Fruit fly (Drosophila melanogaster) whole organism, embryonic: Measurements from ENCODE around the gene CG9483.

Source experiments
- Abd-B ChIP-seq: fragments of 200-800 bp; sonication (Bioruptor generic); optimal IDR thresholded peaks from 2 replicates; lab custom pipeline; 2018; ENCODE audit warnings: missing biosample characterization, mild to moderate bottlenecking, missing genetic modification characterization, moderate library complexity
- Aef1 ChIP-seq: fragments of 200-800 bp; sonication (Bioruptor generic); IDR thresholded peaks from 3 replicates; pipeline ENCODE4 v1.3.6; 2022; ENCODE audit warnings: missing biosample characterization, missing genetic modification characterization
- Bdp1 ChIP-seq: fragments of 200-800 bp; sonication (Bioruptor generic); optimal IDR thresholded peaks from 3 replicates; lab custom pipeline; 2016; ENCODE audit warnings: missing biosample characterization, missing genetic modification characterization
- C15 ChIP-seq: fragments of 200-800 bp; sonication (Bioruptor generic); IDR thresholded peaks from 3 replicates; pipeline ENCODE4 v1.3.6; 2022; ENCODE audit warnings: missing biosample characterization, missing genetic modification characterization
- CG10147 ChIP-seq: fragments of 200-800 bp; sonication (Bioruptor generic); optimal IDR thresholded peaks from 2 replicates; lab custom pipeline; 2019; ENCODE audit warnings: missing biosample characterization, mild to moderate bottlenecking, missing genetic modification characterization, moderate library complexity
- CG11085 ChIP-seq: fragments of 200-800 bp; sonication (Bioruptor generic); IDR thresholded peaks from 2 replicates; pipeline ENCODE4 v1.3.6; 2022; ENCODE audit warnings: missing biosample characterization, missing genetic modification characterization
- CG11695 ChIP-seq: fragments of 200-800 bp; sonication (Bioruptor generic); IDR thresholded peaks from 3 replicates; pipeline ENCODE4 v1.3.6; 2022; ENCODE audit warnings: missing biosample characterization, missing genetic modification characterization
- CG14014 ChIP-seq: fragments of 200-800 bp; sonication (Bioruptor generic); IDR thresholded peaks from 2 replicates; pipeline ENCODE4 v1.3.6; 2022; ENCODE audit warnings: missing biosample characterization, missing genetic modification characterization
- CG14860 ChIP-seq: fragments of 200-800 bp; sonication (Bioruptor generic); IDR thresholded peaks from 3 replicates; pipeline ENCODE4 v1.3.6; 2022; ENCODE audit warnings: missing biosample characterization, missing genetic modification characterization; ENCODE audit not compliant: partially characterized antibody
- CG1647 ChIP-seq: fragments of 200-800 bp; sonication (Bioruptor generic); optimal IDR thresholded peaks from 3 replicates; lab custom pipeline; 2016; ENCODE audit warnings: missing biosample characterization, missing genetic modification characterization
- CG17186 ChIP-seq: fragments of 200-800 bp; sonication (Bioruptor generic); optimal IDR thresholded peaks from 3 replicates; lab custom pipeline; 2017; ENCODE audit warnings: missing biosample characterization, missing genetic modification reagents, missing genetic modification characterization
- CG30020 ChIP-seq: fragments of 200-800 bp; optimal IDR thresholded peaks from 2 replicates; lab custom pipeline; 2019; ENCODE audit warnings: missing biosample characterization, mild to moderate bottlenecking, missing genetic modification characterization, moderate library complexity
- CG32772 ChIP-seq: fragments of 200-800 bp; sonication (Bioruptor generic); IDR thresholded peaks from 2 replicates; pipeline ENCODE4 v1.3.6; 2022; ENCODE audit warnings: missing biosample characterization, missing genetic modification characterization
- CG3847 ChIP-seq: fragments of 200-800 bp; sonication (Bioruptor generic); IDR thresholded peaks from 2 replicates; pipeline ENCODE4 v1.3.6; 2022; ENCODE audit warnings: missing biosample characterization, missing genetic modification characterization
- CG4328 ChIP-seq: fragments of 200-800 bp; sonication (Bioruptor generic); optimal IDR thresholded peaks from 3 replicates; lab custom pipeline; 2017; ENCODE audit warnings: missing biosample characterization, missing genetic modification reagents, missing genetic modification characterization
- CG7786 ChIP-seq: fragments of 200-800 bp; sonication (Bioruptor generic); optimal IDR thresholded peaks from 2 replicates; lab custom pipeline; 2016; ENCODE audit warnings: missing biosample characterization, missing genetic modification characterization
- CG7963 ChIP-seq: fragments of 200-800 bp; sonication (Bioruptor generic); IDR thresholded peaks from 3 replicates; pipeline ENCODE4 v1.3.6; 2022; ENCODE audit warnings: missing biosample characterization, missing genetic modification characterization; ENCODE audit not compliant: partially characterized antibody
- CG9797 ChIP-seq: fragments of 200-800 bp; sonication (Bioruptor generic); optimal IDR thresholded peaks from 3 replicates; lab custom pipeline; 2018; ENCODE audit warnings: missing biosample characterization, mild to moderate bottlenecking, missing genetic modification characterization
- ERR ChIP-seq: fragments of 200-800 bp; sonication (Bioruptor generic); optimal IDR thresholded peaks from 2 replicates; lab custom pipeline; 2016; ENCODE audit warnings: missing biosample characterization, missing genetic modification characterization
- Gsc ChIP-seq: fragments of 200-800 bp; sonication (Bioruptor generic); IDR thresholded peaks from 2 replicates; pipeline ENCODE4 v1.3.6; 2022; ENCODE audit warnings: missing biosample characterization, missing genetic modification characterization
- Hmr ChIP-seq: fragments of 200-800 bp; sonication (Bioruptor generic); optimal IDR thresholded peaks from 3 replicates; lab custom pipeline; 2017; ENCODE audit warnings: mild to moderate bottlenecking, missing biosample characterization, missing genetic modification reagents, missing genetic modification characterization
- Med ChIP-seq: fragments of 200-800 bp; sonication (Bioruptor generic); peaks from one replicate; lab custom pipeline; 2016; ENCODE audit warnings: missing biosample characterization, missing genetic modification characterization, mild to moderate bottlenecking, inconsistent platforms, moderate library complexity
- Meics ChIP-seq: fragments of 200-800 bp; sonication (Bioruptor generic); optimal IDR thresholded peaks from 2 replicates; lab custom pipeline; 2017; ENCODE audit warnings: missing biosample characterization, mild to moderate bottlenecking, missing genetic modification characterization
- Nf-YC ChIP-seq: fragments of 200-800 bp; optimal IDR thresholded peaks from 3 replicates; lab custom pipeline; 2019; ENCODE audit warnings: missing biosample characterization, mild to moderate bottlenecking, missing genetic modification characterization, moderate library complexity
- Ptx1 ChIP-seq: fragments of 200-800 bp; sonication (Bioruptor generic); IDR thresholded peaks from 2 replicates; pipeline ENCODE4 v1.3.6; 2022; ENCODE audit warnings: missing biosample characterization, missing genetic modification characterization
- Six4 ChIP-seq: fragments of 200-800 bp; sonication (Bioruptor generic); optimal IDR thresholded peaks from 2 replicates; lab custom pipeline; 2016; ENCODE audit warnings: missing biosample characterization, missing genetic modification characterization
- Ssrp ChIP-seq: fragments of 200-800 bp; sonication (Bioruptor generic); optimal IDR thresholded peaks from 2 replicates; lab custom pipeline; 2018; ENCODE audit warnings: missing biosample characterization, mild to moderate bottlenecking, missing genetic modification characterization, moderate library complexity
- YL-1 ChIP-seq: fragments of 200-800 bp; sonication (Bioruptor generic); optimal IDR thresholded peaks from 3 replicates; lab custom pipeline; 2017; ENCODE audit warnings: missing biosample characterization, mild to moderate bottlenecking, missing genetic modification characterization
- abd-A ChIP-seq: fragments of 200-800 bp; sonication (Bioruptor generic); optimal IDR thresholded peaks from 3 replicates; lab custom pipeline; 2019; ENCODE audit warnings: missing biosample characterization, mild to moderate bottlenecking, missing genetic modification characterization, moderate library complexity
- amos ChIP-seq: fragments of 200-800 bp; sonication (Bioruptor generic); IDR thresholded peaks from 2 replicates; pipeline ENCODE4 v1.3.6; 2022; ENCODE audit warnings: missing biosample characterization, missing genetic modification characterization; ENCODE audit not compliant: partially characterized antibody
- ara ChIP-seq: fragments of 200-800 bp; sonication (Bioruptor generic); IDR thresholded peaks from 2 replicates; pipeline ENCODE4 v1.3.6; 2022; ENCODE audit warnings: missing biosample characterization, missing genetic modification characterization
- ase ChIP-seq: fragments of 200-800 bp; sonication (Bioruptor generic); IDR thresholded peaks from 3 replicates; pipeline ENCODE4 v1.3.6; 2022; ENCODE audit warnings: missing biosample characterization, missing genetic modification characterization
- bigmax ChIP-seq: fragments of 200-800 bp; sonication (Bioruptor generic); optimal IDR thresholded peaks from 2 replicates; lab custom pipeline; 2018; ENCODE audit warnings: missing biosample characterization, mild to moderate bottlenecking, missing genetic modification characterization
- dysf ChIP-seq: fragments of 200-800 bp; sonication (Bioruptor generic); IDR thresholded peaks from 3 replicates; pipeline ENCODE4 v1.3.6; 2022; ENCODE audit warnings: missing biosample characterization, missing genetic modification characterization
- fd102C ChIP-seq: fragments of 200-800 bp; sonication (Bioruptor generic); optimal IDR thresholded peaks from 2 replicates; lab custom pipeline; 2018; ENCODE audit warnings: missing biosample characterization, mild to moderate bottlenecking, missing genetic modification characterization, moderate library complexity
- grn ChIP-seq: fragments of 200-800 bp; sonication (Bioruptor generic); optimal IDR thresholded peaks from 3 replicates; lab custom pipeline; 2017; ENCODE audit warnings: missing biosample characterization, missing genetic modification characterization
- gro ChIP-seq: fragments of 200-800 bp; sonication (Bioruptor generic); optimal IDR thresholded peaks from 2 replicates; lab custom pipeline; 2016; ENCODE audit warnings: missing biosample characterization, missing genetic modification characterization
- gsb-n ChIP-seq: fragments of 200-800 bp; sonication (Bioruptor generic); optimal IDR thresholded peaks from 3 replicates; lab custom pipeline; 2018; ENCODE audit warnings: missing biosample characterization, mild to moderate bottlenecking, missing genetic modification characterization
- ham ChIP-seq: fragments of 200-800 bp; sonication (Bioruptor generic); IDR thresholded peaks from 2 replicates; pipeline ENCODE4 v1.3.6; 2022; ENCODE audit warnings: missing biosample characterization, missing genetic modification characterization
- her ChIP-seq: fragments of 200-800 bp; sonication (Bioruptor generic); optimal IDR thresholded peaks from 2 replicates; lab custom pipeline; 2016; ENCODE audit warnings: missing biosample characterization, missing genetic modification characterization
- kah ChIP-seq: fragments of 200-800 bp; sonication (Bioruptor generic); optimal IDR thresholded peaks from 2 replicates; lab custom pipeline; 2018; ENCODE audit warnings: missing biosample characterization, mild to moderate bottlenecking, missing genetic modification characterization
- nerfin-1 ChIP-seq: fragments of 200-800 bp; sonication (Bioruptor generic); optimal IDR thresholded peaks from 3 replicates; lab custom pipeline; 2019; ENCODE audit warnings: missing biosample characterization, mild to moderate bottlenecking, missing genetic modification characterization, moderate library complexity
- otp ChIP-seq: fragments of 200-800 bp; sonication (Bioruptor generic); IDR thresholded peaks from 3 replicates; pipeline ENCODE4, ENCODE4 v1.3.6; 2022; ENCODE audit warnings: missing biosample characterization, missing genetic modification characterization
- pita ChIP-seq: fragments of 200-800 bp; sonication (Bioruptor generic); optimal IDR thresholded peaks from 2 replicates; lab custom pipeline; 2017; ENCODE audit warnings: missing biosample characterization, mild to moderate bottlenecking, missing genetic modification characterization
- ranshi ChIP-seq: fragments of 200-800 bp; sonication (Bioruptor generic); IDR thresholded peaks from 2 replicates; pipeline ENCODE4 v1.3.6; 2022; ENCODE audit warnings: missing biosample characterization, missing genetic modification characterization
- rib ChIP-seq: fragments of 200-800 bp; sonication (Bioruptor generic); IDR thresholded peaks from 2 replicates; pipeline ENCODE4 v1.3.6; 2022; ENCODE audit warnings: missing biosample characterization, missing genetic modification characterization
- ro ChIP-seq: fragments of 200-800 bp; sonication (Bioruptor generic); IDR thresholded peaks from 2 replicates; pipeline ENCODE4 v1.3.6; 2022; ENCODE audit warnings: missing biosample characterization, missing genetic modification characterization
- sisA ChIP-seq: fragments of 200-800 bp; sonication (Bioruptor generic); IDR thresholded peaks from 2 replicates; pipeline ENCODE4 v1.3.6; 2022; ENCODE audit warnings: missing biosample characterization, missing genetic modification characterization
- sna ChIP-seq: fragments of 200-800 bp; sonication (Bioruptor generic); IDR thresholded peaks from 2 replicates; pipeline ENCODE4 v1.3.6; 2022; ENCODE audit warnings: missing biosample characterization, missing genetic modification characterization; ENCODE audit not compliant: partially characterized antibody
- tap ChIP-seq: fragments of 200-800 bp; optimal IDR thresholded peaks from 3 replicates; lab custom pipeline; 2019; ENCODE audit warnings: missing biosample characterization, mild to moderate bottlenecking, missing genetic modification characterization, moderate library complexity
- tio ChIP-seq: fragments of 200-800 bp; sonication (Bioruptor generic); optimal IDR thresholded peaks from 2 replicates; lab custom pipeline; 2017; ENCODE audit warnings: missing biosample characterization, missing genetic modification characterization, inconsistent platforms
- wek ChIP-seq: fragments of 200-800 bp; sonication (Bioruptor generic); optimal IDR thresholded peaks from 3 replicates; lab custom pipeline; 2018; ENCODE audit warnings: missing biosample characterization, mild to moderate bottlenecking, missing genetic modification characterization, moderate library complexity

The CG9483 gene

DNA sequence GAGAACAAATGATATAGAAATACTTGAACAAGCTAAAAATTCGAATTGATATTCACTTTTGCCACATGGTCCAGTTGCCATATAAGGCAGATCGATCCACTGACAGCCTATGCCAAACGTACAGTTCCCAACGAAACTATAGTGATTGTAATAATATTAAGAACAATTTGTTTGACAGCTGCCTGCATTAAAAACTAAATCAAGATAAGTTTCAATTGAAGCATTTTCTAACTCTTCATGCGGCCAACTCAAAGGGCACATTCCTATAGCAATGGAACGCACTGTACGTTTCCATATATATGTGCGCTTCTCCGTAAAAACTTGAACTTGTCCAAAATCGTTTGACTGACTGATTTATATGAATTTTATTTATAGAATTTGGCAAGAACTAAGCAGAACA is 27.7 kb downstream of the CG9483 start (continued):
- TF ChIP-seq Meics, result peak; percentile 69
- TF ChIP-seq CG11695, result peak; percentile 68; the same call in 2 of the 3 replicates
- no peak for TF ChIP-seq ERR (GFP tag; lab: Kevin White, UChicago)
- TF ChIP-seq CG10147 (GFP tag; lab: Kevin White, UChicago), result peak; percentile 61
- no peak for TF ChIP-seq CG17186
- no peak for TF ChIP-seq otp (GFP tag; lab: Robert Waterston, UW)
- TF ChIP-seq C15, result no peak
- TF ChIP-seq dysf, result peak; percentile 61; the same call in 2 of the 3 replicates
- 0 out of 2 replicates have a peak, but pooled peaks have one; percentile 26 for TF ChIP-seq rib (GFP tag; lab: Robert Waterston, UW)
- peak; percentile 46 for TF ChIP-seq CG3847 (GFP tag; lab: Robert Waterston, UW)
- no peak for TF ChIP-seq CG4328 (GFP tag; lab: Kevin White, UChicago)
- no peak for TF ChIP-seq Ssrp (tag; lab: Kevin White, UChicago)
- peak; percentile 55; the same call in 1 of the 3 replicates for TF ChIP-seq Aef1 (GFP tag; lab: Robert Waterston, UW)
- TF ChIP-seq gro, result peak; percentile 65
- TF ChIP-seq ham (GFP tag; lab: Robert Waterston, UW), result peak; percentile 11; the same call in 1 of the 2 replicates
- no peak for TF ChIP-seq sna (GFP tag; lab: Robert Waterston, UW)
- TF ChIP-seq Nf-YC (tag; lab: Kevin White, UChicago), result no peak
- no peak for TF ChIP-seq pita (GFP tag; lab: Kevin White, UChicago)
- TF ChIP-seq ara (GFP tag; lab: Robert Waterston, UW), result no peak
- TF ChIP-seq Six4, result no peak
- TF ChIP-seq ranshi, result peak; percentile 61; the same call in 1 of the 2 replicates
- peak; percentile 55; the same call in 1 of the 2 replicates for TF ChIP-seq CG11085
- TF ChIP-seq Gsc (GFP tag; lab: Robert Waterston, UW), result no peak
- TF ChIP-seq bigmax (GFP tag; lab: Kevin White, UChicago), result no peak
- no peak for TF ChIP-seq ase
- TF ChIP-seq CG9797 (GFP tag; lab: Kevin White, UChicago), result no peak
- TF ChIP-seq grn (GFP tag; lab: Kevin White, UChicago), result no peak
- no peak for TF ChIP-seq CG30020 (tag; lab: Kevin White, UChicago)
- peak; percentile 50 for TF ChIP-seq CG1647 (GFP tag; lab: Kevin White, UChicago)
- TF ChIP-seq her (GFP tag; lab: Kevin White, UChicago), result peak; percentile 20
- TF ChIP-seq wek (GFP tag; lab: Kevin White, UChicago), result no peak
- no peak for TF ChIP-seq tio (GFP tag; lab: Kevin White, UChicago)
- no peak for TF ChIP-seq ro
- TF ChIP-seq Ptx1, result no peak
- peak; percentile 28; the same call in 1 of the 2 replicates for TF ChIP-seq CG32772 (GFP tag; lab: Robert Waterston, UW)
- peak; percentile 93 for TF ChIP-seq Med
- TF ChIP-seq sisA (GFP tag; lab: Robert Waterston, UW), result no peak
- TF ChIP-seq nerfin-1 (tag; lab: Kevin White, UChicago), result no peak
- TF ChIP-seq kah (GFP tag; lab: Kevin White, UChicago), result no peak
- TF ChIP-seq gsb-n, result no peak
- peak; percentile 9 for TF ChIP-seq abd-A (tag; lab: Kevin White, UChicago)
- no peak for TF ChIP-seq CG7963 (GFP tag; lab: Robert Waterston, UW)
- TF ChIP-seq Bdp1, result no peak
- TF ChIP-seq CG14014 (GFP tag; lab: Robert Waterston, UW), result peak; percentile 80
- no peak for TF ChIP-seq tap (tag; lab: Kevin White, UChicago)
- no peak for TF ChIP-seq amos (GFP tag; lab: Robert Waterston, UW)
- TF ChIP-seq YL-1 (GFP tag; lab: Kevin White, UChicago), result no peak
- no peak for TF ChIP-seq fd102C
- no peak for TF ChIP-seq CG14860 (GFP tag; lab: Robert Waterston, UW)
- TF ChIP-seq Hmr (GFP tag; lab: Kevin White, UChicago), result peak; percentile 30
- no peak for TF ChIP-seq Abd-B (GFP tag; lab: Kevin White, UChicago)
- TF ChIP-seq CG7786 (GFP tag; lab: Kevin White, UChicago), result peak; percentile 27
